Worm (Caenorhabditis elegans) whole organism, early embryonic: ENCODE results near the gene T09A12.1.

Experiments used
- B0310.2 ChIP-seq: sonication (generic microtip); optimal IDR thresholded peaks from 2 replicates; lab custom pipeline; 2016; ENCODE audit warnings: mild to moderate bottlenecking, missing genetic modification characterization, missing compliant biosample characterization
- aly-1 ChIP-seq: sonication (generic microtip); optimal IDR thresholded peaks from 2 replicates; lab custom pipeline; 2016; ENCODE audit warnings: missing genetic modification characterization, missing compliant biosample characterization
- ama-1 ChIP-seq: fragments of 150-350 bp; optimal IDR thresholded peaks from 2 replicates; lab custom pipeline; 2014
- ceh-13 ChIP-seq: fragments of 200-800 bp; sonication (Bioruptor generic); optimal IDR thresholded peaks from 2 replicates; lab custom pipeline; 2018; ENCODE audit warnings: mild to moderate bottlenecking, missing genetic modification characterization, missing compliant biosample characterization
- flt-1 ChIP-seq: fragments of 200-800 bp; sonication (Bioruptor generic); IDR thresholded peaks from 2 replicates; pipeline ENCODE4 v1.3.6; 2022; ENCODE audit warnings: missing genetic modification characterization, missing compliant biosample characterization
- hmbx-1 ChIP-seq: sonication (generic microtip); optimal IDR thresholded peaks from 2 replicates; lab custom pipeline; 2016; ENCODE audit warnings: mild to moderate bottlenecking, missing genetic modification characterization, missing compliant biosample characterization
- hmg-4 ChIP-seq: fragments of 200-800 bp; sonication (Bioruptor generic); optimal IDR thresholded peaks from 2 replicates; lab custom pipeline; 2018; ENCODE audit warnings: mild to moderate bottlenecking, missing genetic modification characterization, missing compliant biosample characterization
- pes-1 ChIP-seq: fragments of 200-800 bp; sonication (Bioruptor generic); IDR thresholded peaks from 2 replicates; pipeline ENCODE4 v1.3.6; 2022; ENCODE audit warnings: missing genetic modification reagents, missing genetic modification characterization, missing compliant biosample characterization
- tbx-37 ChIP-seq: fragments of 200-800 bp; sonication (Bioruptor generic); conservative IDR thresholded peaks from 2 replicates; pipeline ENCODE4 v1.3.6; 2022; ENCODE audit warnings: missing genetic modification reagents, missing genetic modification characterization, missing compliant biosample characterization
- tra-4 ChIP-seq: sonication (generic microtip); optimal IDR thresholded peaks from 2 replicates; lab custom pipeline; 2017; ENCODE audit warnings: missing genetic modification characterization, missing compliant biosample characterization

ce11 chrIV:8294650-8295049 is 50.4 kb downstream of the T09A12.1 start, which contains the start of gene tbce-1:
- TF ChIP-seq flt-1 (GFP tag; lab: Robert Waterston, UW) (no peak), aly-1 (tag; lab: Kevin White, UChicago) (no peak), hmbx-1 (no peak), hmg-4 (GFP tag; lab: Kevin White, UChicago) (no peak), ceh-13 (no peak), tbx-37 (GFP tag; lab: Robert Waterston, UW) (no peak), tra-4 (tag; lab: Kevin White, UChicago) (no peak), pes-1 (GFP tag; lab: Robert Waterston, UW) (no peak), ama-1 (lab: Kevin White, UChicago) (no peak), B0310.2 (no peak)
